Worm (Caenorhabditis elegans): ENCODE data around the gene W03A5.6.

Gene W03A5.6

DNA sequence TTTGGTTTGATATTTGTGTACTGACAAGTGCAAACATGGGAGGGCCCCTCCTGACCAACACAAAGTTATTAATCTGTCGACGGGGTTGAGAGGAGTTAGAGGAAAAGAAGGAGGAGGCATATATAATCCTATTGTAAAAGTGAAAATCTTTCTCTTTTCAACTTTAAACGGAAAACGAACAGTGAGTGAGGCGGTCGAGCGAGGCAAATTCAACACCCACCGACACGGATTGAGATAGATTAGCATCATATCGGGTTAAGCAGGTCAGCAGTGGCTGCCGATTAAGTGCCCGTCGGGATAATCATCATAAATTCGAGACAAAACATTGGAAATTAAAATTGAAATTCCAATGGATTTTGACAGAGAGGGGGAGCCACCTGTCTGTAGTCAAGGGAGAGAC, 4.1 kb downstream of the W03A5.6 start:
- TF ChIP-seq tag-97 (GFP tag; IDR thresholded peaks at IDR 0.05): no peak
- TF ChIP-seq saeg-2 (GFP tag; IDR thresholded peaks at IDR 0.05): no peak
- TF ChIP-seq set-16 (GFP tag; IDR thresholded peaks at IDR 0.05): no peak
- no peak for TF ChIP-seq nhr-77 (tag; optimal IDR thresholded peaks at IDR 0.05)
- TF ChIP-seq nhr-10 (tag; optimal IDR thresholded peaks at IDR 0.05): no peak
- TF ChIP-seq lin-13 (GFP tag; optimal IDR thresholded peaks at IDR 0.05): no peak
- TF ChIP-seq unc-62 (GFP tag; optimal IDR thresholded peaks at IDR 0.05 in 1 of 2): peak in 1 of 2 experiments; percentile 37
- no peak for TF ChIP-seq unc-62 (tag; optimal IDR thresholded peaks at IDR 0.05)
- no peak for TF ChIP-seq hlh-11 (tag; optimal IDR thresholded peaks at IDR 0.05)

DNA sequence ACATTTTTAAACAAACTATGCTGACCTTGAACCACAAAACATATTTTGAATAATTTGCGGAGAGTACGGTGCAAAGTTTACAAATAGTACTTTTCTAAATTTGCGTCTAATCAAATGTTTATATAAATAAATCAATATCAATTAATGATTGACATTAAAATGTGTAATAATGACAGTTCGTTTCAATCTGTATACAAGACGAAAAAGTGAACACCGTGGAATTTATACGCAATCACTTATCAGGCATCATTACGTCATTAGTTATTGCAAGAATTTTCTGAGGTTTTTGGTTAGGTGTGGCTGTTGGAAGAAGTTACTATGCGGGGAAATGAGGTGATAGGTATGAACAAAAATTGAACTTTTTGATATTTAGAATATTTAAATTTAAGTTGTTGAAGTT, 13.3 kb downstream of the W03A5.6 start:
- TF ChIP-seq lin-13 (GFP tag; optimal IDR thresholded peaks at IDR 0.05) (no peak), T20F7.1 (GFP tag; optimal IDR thresholded peaks at IDR 0.05) (peak; percentile 13), F49E8.2 (tag; optimal IDR thresholded peaks at IDR 0.05; ENCODE audit: borderline replicate concordance) (no peak), dmd-6 (GFP tag; IDR thresholded peaks at IDR 0.05) (peak; percentile 68)

DNA sequence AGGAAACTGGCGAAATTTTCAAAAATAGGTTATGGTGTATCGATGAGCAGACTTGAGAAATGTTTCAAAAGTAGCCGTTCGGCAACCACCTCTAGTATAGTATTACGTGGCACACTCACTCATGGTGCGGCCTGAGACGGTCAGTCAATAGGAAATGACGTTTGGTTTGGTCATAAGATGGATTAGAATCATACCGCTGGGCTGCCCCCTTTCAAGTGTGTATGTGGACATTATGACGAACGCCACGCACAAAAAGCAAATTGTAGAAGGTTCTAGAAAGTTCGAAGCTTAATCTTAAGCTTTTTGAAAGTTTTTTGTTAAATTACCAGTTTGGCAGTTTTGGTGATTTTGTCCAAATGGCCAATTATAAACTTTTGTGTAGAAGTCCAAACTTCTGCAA, 16.1 kb downstream of the W03A5.6 start:
- TF ChIP-seq ctbp-1 (GFP tag; IDR thresholded peaks at IDR 0.05) (no peak), rbr-2 (tag; optimal IDR thresholded peaks at IDR 0.05) (no peak), fkh-10 (GFP tag; optimal IDR thresholded peaks at IDR 0.05) (no peak), dve-1 (tag; optimal IDR thresholded peaks at IDR 0.05; ENCODE audit: insufficient read depth) (peak; percentile 9), unc-62 (GFP tag; optimal IDR thresholded peaks at IDR 0.05 in 1 of 2) (peak in 1 of 2 experiments; percentile 54), unc-62 (tag; optimal IDR thresholded peaks at IDR 0.05) (no peak), hlh-11 (tag; optimal IDR thresholded peaks at IDR 0.05) (peak; percentile 45), hlh-30 (tag; optimal IDR thresholded peaks at IDR 0.05; ENCODE audit: insufficient read depth) (peak; percentile 63), pha-4 (GFP tag; IDR thresholded peaks at IDR 0.05) (no peak), pha-4 (tag; optimal IDR thresholded peaks at IDR 0.05) (peak; percentile 78), mep-1 (tag; optimal IDR thresholded peaks at IDR 0.05) (peak; percentile 13), lsy-2 (tag; optimal IDR thresholded peaks at IDR 0.05) (no peak)

DNA sequence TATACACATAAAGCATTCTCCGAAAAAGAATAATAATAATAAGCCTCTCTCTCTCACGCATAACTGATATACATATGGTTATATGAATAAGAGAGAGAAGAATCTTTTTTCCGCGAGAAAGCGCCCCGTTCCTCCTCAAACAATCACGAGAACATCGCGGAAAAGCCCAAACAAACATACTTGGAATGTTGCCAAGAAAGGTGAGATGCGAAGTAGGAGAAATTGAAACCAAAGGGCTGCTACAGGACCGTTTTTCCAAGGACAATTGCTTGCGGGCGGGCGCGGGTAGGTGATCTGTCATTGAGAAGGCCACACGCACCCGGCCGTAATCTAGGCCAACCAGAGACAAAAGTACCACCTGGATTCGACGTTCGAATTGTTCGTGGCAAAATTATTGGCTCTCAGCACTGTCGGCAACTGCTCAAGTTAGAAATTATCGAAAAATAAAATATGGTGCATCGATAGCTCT, 16.7 kb downstream of the W03A5.6 start, which contains the start of gene dnj-24:
Gene dnj-24 (minus strand): TSS at position 419 of the 469 bp plus-strand sequence.
- TF ChIP-seq daf-8 (GFP tag; IDR thresholded peaks at IDR 0.05): no peak
- TF ChIP-seq dmd-8 (GFP tag; IDR thresholded peaks at IDR 0.05): 0 out of 2 replicates have a peak, but pooled peaks have one; percentile 38
- peak; percentile 12 for TF ChIP-seq aha-1 (tag)
- TF ChIP-seq nhr-28 (tag; optimal IDR thresholded peaks at IDR 0.05): peak; percentile 1
- 0 out of 2 replicates have a peak, but pooled peaks have one; percentile 23 for TF ChIP-seq nhr-42 (GFP tag; IDR thresholded peaks at IDR 0.05)
- TF ChIP-seq hlh-11 (tag; optimal IDR thresholded peaks at IDR 0.05): peak; percentile 31
- peak; percentile 36 for TF ChIP-seq hlh-30 (tag; optimal IDR thresholded peaks at IDR 0.05; ENCODE audit: insufficient read depth)
- TF ChIP-seq Y5F2A.4 (GFP tag; optimal IDR thresholded peaks at IDR 0.05): no peak

DNA sequence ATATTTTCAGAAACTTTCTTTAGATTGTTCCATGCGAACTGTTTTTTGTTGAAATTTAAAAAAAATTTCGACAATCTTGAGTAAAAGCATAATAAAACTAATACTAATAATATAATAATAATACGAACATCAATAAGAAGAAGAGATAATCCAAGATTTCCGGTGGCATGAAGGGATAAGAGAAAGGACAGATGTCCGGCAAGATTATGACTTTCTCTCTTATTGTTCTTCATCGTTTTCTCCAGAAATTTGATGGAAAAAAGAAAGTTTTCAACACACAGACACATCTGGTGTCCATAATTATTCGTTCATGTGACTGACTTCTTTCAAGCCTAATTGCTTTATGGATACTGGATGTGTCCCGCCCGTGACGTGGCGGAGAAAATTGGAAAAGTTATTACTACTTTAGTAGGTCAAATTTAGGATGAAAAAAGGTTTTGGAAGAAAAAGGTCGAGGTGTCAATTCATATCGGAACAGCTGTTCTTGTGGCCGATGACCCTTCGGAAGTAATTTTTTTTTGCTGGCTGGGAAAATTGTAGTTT, 17.8 kb downstream of the W03A5.6 start:
- TF ChIP-seq zip-2 (tag; optimal IDR thresholded peaks at IDR 0.05): no peak
- TF ChIP-seq hmg-1.1 (GFP tag; IDR thresholded peaks at IDR 0.05): 0 out of 2 replicates have a peak, but pooled peaks have one; percentile 7
- TF ChIP-seq hlh-11 (tag; optimal IDR thresholded peaks at IDR 0.05): peak; percentile 2
- TF ChIP-seq lin-39 (tag; optimal IDR thresholded peaks at IDR 0.05): no peak

DNA sequence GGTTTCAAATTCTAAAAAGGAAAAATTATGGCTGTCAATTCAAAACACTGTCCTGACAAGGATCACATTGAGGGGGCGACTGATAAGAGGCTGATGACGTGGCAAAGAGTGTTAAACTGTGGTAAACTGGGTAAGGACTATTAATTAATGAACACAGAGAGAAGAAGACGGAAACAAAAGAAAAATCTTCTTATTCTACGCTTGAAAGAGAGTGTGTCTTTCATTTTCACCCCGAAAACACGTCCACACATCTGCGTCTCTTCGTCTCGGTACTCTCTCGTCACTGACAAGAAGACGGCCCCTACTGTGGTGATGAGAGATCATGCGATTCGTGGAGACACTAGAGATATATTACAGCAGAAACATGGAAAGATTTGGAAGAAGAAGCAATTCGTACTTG, 19.0 kb downstream of the W03A5.6 start:
- TF ChIP-seq pha-4 (GFP tag; IDR thresholded peaks at IDR 0.05): 0 out of 2 replicates have a peak, but pooled peaks have one; percentile 5
- TF ChIP-seq pha-4 (tag; optimal IDR thresholded peaks at IDR 0.05): no peak
- no peak for TF ChIP-seq D1046.2 (GFP tag; IDR thresholded peaks at IDR 0.05)
- TF ChIP-seq saeg-2 (GFP tag; IDR thresholded peaks at IDR 0.05): no peak
- no peak for TF ChIP-seq ceh-44 (GFP tag; IDR thresholded peaks at IDR 0.05)
- TF ChIP-seq dve-1 (tag; optimal IDR thresholded peaks at IDR 0.05; ENCODE audit: insufficient read depth): peak; percentile 46
- TF ChIP-seq daf-16 (GFP tag; optimal IDR thresholded peaks at IDR 0.05): no peak
- peak; percentile 67 for TF ChIP-seq daf-16 (tag; optimal IDR thresholded peaks at IDR 0.05)
- TF ChIP-seq snpc-4 (tag; optimal IDR thresholded peaks at IDR 0.05): no peak
- no peak for TF ChIP-seq F37D6.2 (tag; optimal IDR thresholded peaks at IDR 0.05)
- TF ChIP-seq ceh-82 (tag; optimal IDR thresholded peaks at IDR 0.05): no peak
- no peak for TF ChIP-seq arid-1 (GFP tag; conservative IDR thresholded peaks at IDR 0.05)
- TF ChIP-seq nhr-10 (tag; optimal IDR thresholded peaks at IDR 0.05): no peak
- peak; percentile 71 for TF ChIP-seq dmd-6 (GFP tag; IDR thresholded peaks at IDR 0.05)
- no peak for TF ChIP-seq duxl-1 (tag; optimal IDR thresholded peaks at IDR 0.05; ENCODE audit: poor library complexity)
- no peak for TF ChIP-seq lin-39 (tag; optimal IDR thresholded peaks at IDR 0.05)
- no peak for TF ChIP-seq ceh-28 (tag; optimal IDR thresholded peaks at IDR 0.05)
- no peak for TF ChIP-seq jun-1 (tag; optimal IDR thresholded peaks at IDR 0.05)
